Fruit fly (Drosophila melanogaster): ENCODE results near the gene CG11714.
A peak's percentile ranks its signal among the peaks of the same experiment; 100 is the strongest.

The CG11714 gene

dm6 chr3L:11561946-11562760 lies 39.6 kb upstream of the CG11714 start, which contains the start of the genes CG7394 and Mob2 (continued):
- TF ChIP-seq H15 (GFP tag; IDR thresholded peaks at IDR 0.05) (peak; percentile 88), HmgZ (tag; optimal IDR thresholded peaks at IDR 0.05) (peak; percentile 92), Antp (GFP tag; optimal IDR thresholded peaks at IDR 0.05) (peak; percentile 63), Sox102F (GFP tag; optimal IDR thresholded peaks at IDR 0.05) (peak; percentile 96), CG12104 (GFP tag; optimal IDR thresholded peaks at IDR 0.05) (peak; percentile 73), CG30403 (GFP tag; optimal IDR thresholded peaks at IDR 0.05) (peak; percentile 93), pita (GFP tag; optimal IDR thresholded peaks at IDR 0.05) (no peak), hb (GFP tag; IDR thresholded peaks at IDR 0.05; ENCODE audit: partially characterized antibody) (peak; percentile 60; the same call in 2 of the 3 replicates), fu2 (GFP tag; optimal IDR thresholded peaks at IDR 0.05) (peak; percentile 55), CG10209 (GFP tag; optimal IDR thresholded peaks at IDR 0.05) (peak; percentile 87), dimm (GFP tag; IDR thresholded peaks at IDR 0.05) (peak; percentile 61), CG10959 (GFP tag; IDR thresholded peaks at IDR 0.05) (peak; percentile 65), CG3163 (GFP tag; optimal IDR thresholded peaks at IDR 0.05) (peak; percentile 66), CG8388 (GFP tag; optimal IDR thresholded peaks at IDR 0.05) (peak; percentile 81), CG32767 (GFP tag; IDR thresholded peaks at IDR 0.05) (peak; percentile 79; the same call in 1 of the 2 replicates), CG17829 (tag; optimal IDR thresholded peaks at IDR 0.05) (peak; percentile 88), Myb (GFP tag; optimal IDR thresholded peaks at IDR 0.05) (peak; percentile 59), Kr (GFP tag; optimal IDR thresholded peaks at IDR 0.05) (no peak), Ptx1 (GFP tag; IDR thresholded peaks at IDR 0.05) (peak; percentile 91), bsh (GFP tag; optimal IDR thresholded peaks at IDR 0.05) (peak in 1 of 2 experiments; percentile 94)

- no peak for TF ChIP-seq MESR4 (GFP tag; optimal IDR thresholded peaks at IDR 0.05)
- TF ChIP-seq lab (GFP tag; optimal IDR thresholded peaks at IDR 0.05), result no peak
- no peak for TF ChIP-seq exex (tag; optimal IDR thresholded peaks at IDR 0.05)
- TF ChIP-seq cg (GFP tag; optimal IDR thresholded peaks at IDR 0.05), result peak; percentile 40
- no peak for TF ChIP-seq Hey (tag; optimal IDR thresholded peaks at IDR 0.05)
- no peak for TF ChIP-seq CG10366 (GFP tag; IDR thresholded peaks at IDR 0.05)
- no peak for TF ChIP-seq CG4424 (GFP tag; optimal IDR thresholded peaks at IDR 0.05)
- no peak for TF ChIP-seq z (GFP tag; IDR thresholded peaks at IDR 0.05)
- no peak for TF ChIP-seq kni (GFP tag; optimal IDR thresholded peaks at IDR 0.05)
- no peak for TF ChIP-seq CG7987 (GFP tag; optimal IDR thresholded peaks at IDR 0.05)
- TF ChIP-seq Dll (GFP tag; IDR thresholded peaks at IDR 0.05; ENCODE audit: partially characterized antibody), result no peak
- no peak for TF ChIP-seq CG17361 (GFP tag; IDR thresholded peaks at IDR 0.05)
- no peak for TF ChIP-seq Nf-YB (GFP tag; optimal IDR thresholded peaks at IDR 0.05)
- no peak for TF ChIP-seq usp (GFP tag; optimal IDR thresholded peaks at IDR 0.05)
- no peak for TF ChIP-seq gro (GFP tag; optimal IDR thresholded peaks at IDR 0.05)
- TF ChIP-seq dmrt11E (tag; optimal IDR thresholded peaks at IDR 0.05), result no peak
- TF ChIP-seq CG42726 (GFP tag; IDR thresholded peaks at IDR 0.05; ENCODE audit: partially characterized antibody), result no peak
- TF ChIP-seq CG11723 (GFP tag; optimal IDR thresholded peaks at IDR 0.05), result no peak
- no peak for TF ChIP-seq Dip2 (GFP tag; IDR thresholded peaks at IDR 0.05)
- no peak for TF ChIP-seq CG14710 (tag; optimal IDR thresholded peaks at IDR 0.05)
- no peak for TF ChIP-seq CG6791 (GFP tag; IDR thresholded peaks at IDR 0.05; ENCODE audit: partially characterized antibody)
- TF ChIP-seq CG15601 (tag; optimal IDR thresholded peaks at IDR 0.05), result no peak
- TF ChIP-seq ken (GFP tag; IDR thresholded peaks at IDR 0.05), result no peak
- no peak for TF ChIP-seq Trl (optimal IDR thresholded peaks at IDR 0.05)
- TF ChIP-seq Trl (GFP tag; optimal IDR thresholded peaks at IDR 0.05), result no peak
- no peak for TF ChIP-seq CG4707 (GFP tag; optimal IDR thresholded peaks at IDR 0.05)
- no peak for TF ChIP-seq CG14050 (GFP tag; IDR thresholded peaks at IDR 0.05)
- no peak for TF ChIP-seq CTCF (GFP tag; optimal IDR thresholded peaks at IDR 0.05)
- TF ChIP-seq phol (tag; optimal IDR thresholded peaks at IDR 0.05), result no peak
These were observed 38.4 kb upstream of the CG11714 start for dm6 chr3L:11560885-11561284.
